Fruit fly (Drosophila melanogaster) whole organism, embryonic: ENCODE measurements around the gene ftz-f1.

Experiments
- Awh ChIP-seq: fragments of 200-800 bp; sonication (Bioruptor generic); IDR thresholded peaks from 2 replicates; pipeline ENCODE4, ENCODE4 v1.3.6; 2022; ENCODE audit warnings: missing biosample characterization, missing genetic modification characterization
- BtbVII ChIP-seq: fragments of 200-800 bp; sonication (Bioruptor generic); optimal IDR thresholded peaks from 3 replicates; lab custom pipeline; 2017; ENCODE audit warnings: missing biosample characterization, mild to moderate bottlenecking, missing genetic modification characterization
- CG10274 ChIP-seq: fragments of 200-800 bp; sonication (Bioruptor generic); optimal IDR thresholded peaks from 3 replicates; lab custom pipeline; 2017; ENCODE audit warnings: missing biosample characterization, mild to moderate bottlenecking, missing genetic modification characterization
- CG10565 ChIP-seq: fragments of 200-800 bp; sonication (Bioruptor generic); optimal IDR thresholded peaks from 3 replicates; lab custom pipeline; 2016; ENCODE audit warnings: missing biosample characterization, mild to moderate bottlenecking, missing genetic modification characterization
- CG12071 ChIP-seq: fragments of 200-800 bp; sonication (Bioruptor generic); optimal IDR thresholded peaks from 3 replicates; lab custom pipeline; 2018; ENCODE audit warnings: missing biosample characterization, mild to moderate bottlenecking, missing genetic modification characterization
- CG12769 ChIP-seq: fragments of 200-800 bp; sonication (Bioruptor generic); optimal IDR thresholded peaks from 2 replicates; lab custom pipeline; 2019; ENCODE audit warnings: missing biosample characterization, mild to moderate bottlenecking, missing genetic modification characterization, moderate library complexity
- CG13894 ChIP-seq: fragments of 200-800 bp; sonication (Bioruptor generic); optimal IDR thresholded peaks from 3 replicates; lab custom pipeline; 2018; ENCODE audit warnings: missing biosample characterization, mild to moderate bottlenecking, missing genetic modification characterization, moderate library complexity
- CG17385 ChIP-seq: fragments of 200-800 bp; sonication (Bioruptor generic); optimal IDR thresholded peaks from 3 replicates; lab custom pipeline; 2018; ENCODE audit warnings: missing biosample characterization, mild to moderate bottlenecking, missing genetic modification characterization
- CG17568 ChIP-seq: fragments of 200-800 bp; sonication (Bioruptor generic); optimal IDR thresholded peaks from 2 replicates; lab custom pipeline; 2018; ENCODE audit warnings: missing biosample characterization, mild to moderate bottlenecking, missing genetic modification characterization, moderate library complexity
- CG18764 ChIP-seq: fragments of 200-800 bp; sonication (Bioruptor generic); optimal IDR thresholded peaks from 3 replicates; lab custom pipeline; 2016; ENCODE audit warnings: missing biosample characterization, missing genetic modification characterization
- CG2116 ChIP-seq: fragments of 200-800 bp; sonication (Bioruptor generic); optimal IDR thresholded peaks from 3 replicates; lab custom pipeline; 2018; ENCODE audit warnings: missing biosample characterization, mild to moderate bottlenecking, missing genetic modification characterization
- CG31224 ChIP-seq: fragments of 200-800 bp; sonication (Bioruptor generic); IDR thresholded peaks from 2 replicates; pipeline ENCODE4 v1.3.6; 2022; ENCODE audit warnings: missing biosample characterization, missing genetic modification characterization
- CG32772 ChIP-seq: fragments of 200-800 bp; sonication (Bioruptor generic); IDR thresholded peaks from 2 replicates; pipeline ENCODE4 v1.3.6; 2022; ENCODE audit warnings: missing biosample characterization, missing genetic modification characterization
- CG3281 ChIP-seq: fragments of 200-800 bp; sonication (Bioruptor generic); optimal IDR thresholded peaks from 3 replicates; lab custom pipeline; 2017; ENCODE audit warnings: missing biosample characterization, mild to moderate bottlenecking, missing genetic modification characterization
- CG34422 ChIP-seq: fragments of 200-800 bp; sonication (Bioruptor generic); IDR thresholded peaks from 3 replicates; pipeline ENCODE4 v1.3.6; 2022; ENCODE audit warnings: missing biosample characterization, missing genetic modification characterization
- CG7839 ChIP-seq: fragments of 200-800 bp; sonication (Bioruptor generic); optimal IDR thresholded peaks from 3 replicates; lab custom pipeline; 2018; ENCODE audit warnings: missing biosample characterization, mild to moderate bottlenecking, missing genetic modification characterization, moderate library complexity
- CG7987 ChIP-seq: fragments of 200-800 bp; sonication (Bioruptor generic); optimal IDR thresholded peaks from 2 replicates; lab custom pipeline; 2018; ENCODE audit warnings: missing biosample characterization, mild to moderate bottlenecking, missing genetic modification characterization, moderate library complexity
- CG8281 ChIP-seq: fragments of 200-800 bp; sonication (Bioruptor generic); optimal IDR thresholded peaks from 2 replicates; lab custom pipeline; 2018; ENCODE audit warnings: missing biosample characterization, mild to moderate bottlenecking, missing genetic modification characterization, moderate library complexity
- CG9817 ChIP-seq: fragments of 200-800 bp; sonication (Bioruptor generic); optimal IDR thresholded peaks from 2 replicates; lab custom pipeline; 2018; ENCODE audit warnings: missing biosample characterization, mild to moderate bottlenecking, missing genetic modification characterization, moderate library complexity
- CrebB ChIP-seq: fragments of 200-800 bp; sonication (Bioruptor generic); optimal IDR thresholded peaks from 3 replicates; lab custom pipeline; 2018; ENCODE audit warnings: missing biosample characterization, mild to moderate bottlenecking, missing genetic modification characterization
- Side ChIP-seq: fragments of 200-800 bp; sonication (Bioruptor generic); optimal IDR thresholded peaks from 2 replicates; lab custom pipeline; 2016; ENCODE audit warnings: missing biosample characterization, missing genetic modification characterization
- Spps ChIP-seq: fragments of 200-800 bp; sonication (Bioruptor generic); optimal IDR thresholded peaks from 2 replicates; lab custom pipeline; 2018; ENCODE audit warnings: missing biosample characterization, mild to moderate bottlenecking, missing genetic modification characterization
- Sry-β ChIP-seq: fragments of 200-800 bp; sonication (Bioruptor generic); optimal IDR thresholded peaks from 2 replicates; lab custom pipeline; 2018; ENCODE audit warnings: missing biosample characterization, mild to moderate bottlenecking, missing genetic modification characterization, moderate library complexity
- ara ChIP-seq: fragments of 200-800 bp; sonication (Bioruptor generic); IDR thresholded peaks from 2 replicates; pipeline ENCODE4 v1.3.6; 2022; ENCODE audit warnings: missing biosample characterization, missing genetic modification characterization
- dimm ChIP-seq: fragments of 200-800 bp; sonication (Bioruptor generic); IDR thresholded peaks from 2 replicates; pipeline ENCODE4 v1.3.6; 2022; ENCODE audit warnings: missing biosample characterization, missing genetic modification characterization
- dm ChIP-seq: fragments of 200-800 bp; sonication (Bioruptor generic); optimal IDR thresholded peaks from 3 replicates; lab custom pipeline; 2016; ENCODE audit warnings: missing biosample characterization, missing genetic modification characterization
- eve ChIP-seq, 2 experiments: fragments of >200 bp; optimal IDR thresholded peaks; 2 replicates each; lab custom pipeline; 2017; ENCODE audit warnings: missing biosample characterization in 2 of 2, missing genetic modification characterization in 2 of 2
- eyg ChIP-seq: fragments of 200-800 bp; sonication (Bioruptor generic); optimal IDR thresholded peaks from 3 replicates; lab custom pipeline; 2016; ENCODE audit warnings: missing biosample characterization, missing genetic modification characterization
- gem ChIP-seq: fragments of 200-800 bp; sonication (Bioruptor generic); optimal IDR thresholded peaks from 2 replicates; lab custom pipeline; 2019; ENCODE audit warnings: missing biosample characterization, mild to moderate bottlenecking, missing genetic modification characterization, moderate library complexity
- hkb ChIP-seq, 2 experiments: fragments of 200-800 bp in 1 of 2; fragments of >200 bp in 1 of 2; sonication (Bioruptor generic) in 1 of 2; IDR thresholded peaks in 1 of 2; optimal IDR thresholded peaks in 1 of 2; 2 replicates each; pipeline versions ENCODE4 v1.3.6 to Lab custom; 2017 to 2022; ENCODE audit warnings: missing biosample characterization in 1 of 2, missing genetic modification characterization in 1 of 2
- insv ChIP-seq, 2 experiments: fragments of 200-800 bp; sonication (Bioruptor generic); optimal IDR thresholded peaks; 3 replicates each; lab custom pipeline; 2016 to 2018; ENCODE audit warnings: missing biosample characterization in 2 of 2, missing genetic modification characterization in 2 of 2
- inv ChIP-seq: fragments of 200-800 bp; sonication (Bioruptor generic); IDR thresholded peaks from 2 replicates; pipeline ENCODE4 v1.3.6; 2022; ENCODE audit warnings: missing biosample characterization, missing genetic modification characterization; ENCODE audit not compliant: partially characterized antibody
- lab ChIP-seq: fragments of 200-800 bp; sonication (Bioruptor generic); optimal IDR thresholded peaks from 3 replicates; lab custom pipeline; 2017; ENCODE audit warnings: missing biosample characterization, missing genetic modification characterization, mild to moderate bottlenecking, moderate library complexity, missing genetic modification reagents
- lmd ChIP-seq: fragments of 200-800 bp; sonication (Bioruptor generic); IDR thresholded peaks from 2 replicates; pipeline ENCODE4 v1.3.6; 2022; ENCODE audit warnings: missing biosample characterization, missing genetic modification characterization
- nmo ChIP-seq: fragments of 200-800 bp; sonication (Bioruptor generic); optimal IDR thresholded peaks from 2 replicates; lab custom pipeline; 2018; ENCODE audit warnings: missing biosample characterization, mild to moderate bottlenecking, missing genetic modification characterization, moderate library complexity
- oc ChIP-seq: fragments of 200-800 bp; sonication (Bioruptor generic); optimal IDR thresholded peaks from 2 replicates; lab custom pipeline; 2018; ENCODE audit warnings: missing biosample characterization, mild to moderate bottlenecking, missing genetic modification characterization, moderate library complexity
- onecut ChIP-seq: fragments of 200-800 bp; sonication (Bioruptor generic); IDR thresholded peaks from 2 replicates; pipeline ENCODE4 v1.3.6; 2022; ENCODE audit warnings: missing biosample characterization, missing genetic modification characterization
- pita ChIP-seq: fragments of 200-800 bp; sonication (Bioruptor generic); optimal IDR thresholded peaks from 2 replicates; lab custom pipeline; 2017; ENCODE audit warnings: missing biosample characterization, mild to moderate bottlenecking, missing genetic modification characterization
- rib ChIP-seq: fragments of 200-800 bp; sonication (Bioruptor generic); IDR thresholded peaks from 2 replicates; pipeline ENCODE4 v1.3.6; 2022; ENCODE audit warnings: missing biosample characterization, missing genetic modification characterization
- sima ChIP-seq: fragments of 200-800 bp; sonication (Bioruptor generic); optimal IDR thresholded peaks from 2 replicates; lab custom pipeline; 2016; ENCODE audit warnings: missing biosample characterization, missing genetic modification characterization
- slbo ChIP-seq: fragments of 200-800 bp; sonication (Bioruptor generic); IDR thresholded peaks from 2 replicates; pipeline ENCODE4 v1.3.6; 2022; ENCODE audit warnings: missing biosample characterization, missing genetic modification characterization
- vnd ChIP-seq: fragments of 200-800 bp; sonication (Bioruptor generic); IDR thresholded peaks from 3 replicates; pipeline ENCODE4 v1.3.6; 2022; ENCODE audit warnings: missing biosample characterization, missing genetic modification characterization; ENCODE audit not compliant: partially characterized antibody
- zfh2 ChIP-seq: fragments of 200-800 bp; sonication (Bioruptor generic); optimal IDR thresholded peaks from 2 replicates; lab custom pipeline; 2016; ENCODE audit warnings: missing biosample characterization, missing genetic modification characterization

Gene ftz-f1

DNA sequence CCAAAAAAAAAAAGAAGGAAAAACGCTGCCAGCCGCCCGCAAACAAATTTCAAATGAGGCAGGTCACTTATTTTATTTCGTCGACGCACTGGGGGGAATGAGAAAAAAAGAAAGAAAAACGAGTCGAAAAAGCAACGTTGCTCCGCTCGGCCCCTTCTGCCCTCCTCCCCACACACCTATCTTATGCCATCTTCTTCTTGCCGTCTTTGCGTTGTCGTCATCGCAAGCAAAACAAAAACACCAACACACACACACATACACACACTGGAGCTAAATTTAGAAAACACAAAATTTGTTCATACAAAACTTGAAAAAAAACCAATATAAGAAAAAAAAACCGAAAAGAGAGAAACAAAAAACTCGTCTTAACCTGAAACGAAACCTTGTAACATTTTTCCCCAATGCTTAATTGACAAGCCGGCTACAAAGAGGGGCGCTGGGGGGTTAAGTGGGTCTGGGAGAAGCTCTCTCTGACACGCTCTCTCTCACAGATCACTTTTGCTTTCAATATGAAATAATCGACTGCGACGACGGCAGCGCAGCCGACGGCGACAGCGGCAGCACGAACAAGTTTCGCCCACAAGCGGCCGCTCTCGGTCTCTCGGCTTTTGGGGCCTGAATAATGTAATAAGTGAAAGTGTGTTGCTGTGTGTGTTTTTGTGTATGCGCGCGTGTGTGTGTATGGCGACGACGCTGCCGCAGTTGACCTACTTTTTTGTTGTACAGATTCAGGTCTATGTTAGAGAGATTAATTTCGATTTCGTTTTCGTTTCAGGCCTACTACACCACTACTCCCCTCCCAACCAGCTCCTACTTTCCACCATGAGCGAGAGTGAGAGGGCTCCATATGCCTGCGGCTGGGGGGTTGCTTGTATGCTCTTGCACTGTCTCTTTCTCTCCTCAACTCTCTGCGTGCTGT, 29.8 kb downstream of the ftz-f1 start (continued):
- peak; percentile 22; the same call in 1 of the 2 replicates for TF ChIP-seq Awh (GFP tag; lab: Robert Waterston, UW)
- peak; percentile 6 for TF ChIP-seq dm (GFP tag; lab: Kevin White, UChicago)
- TF ChIP-seq oc (tag; lab: Kevin White, UChicago), result peak; percentile 73
- peak; percentile 14 for TF ChIP-seq BtbVII (GFP tag; lab: Kevin White, UChicago)
- no peak for TF ChIP-seq sima
- peak; percentile 89 for TF ChIP-seq CG17385 (GFP tag; lab: Kevin White, UChicago)
- peak; percentile 55; the same call in 1 of the 2 replicates for TF ChIP-seq CG32772
- TF ChIP-seq CrebB (tag; lab: Kevin White, UChicago), result peak; percentile 15
- no peak for TF ChIP-seq pita (GFP tag; lab: Kevin White, UChicago)
- TF ChIP-seq CG2116, result no peak
- TF ChIP-seq CG17568, result no peak
- TF ChIP-seq rib (GFP tag; lab: Robert Waterston, UW), result peak; percentile 38; the same call in 1 of the 2 replicates
- TF ChIP-seq CG34422 (GFP tag; lab: Robert Waterston, UW), result peak; percentile 36; the same call in 1 of the 3 replicates
- TF ChIP-seq Spps (tag; lab: Kevin White, UChicago), result peak; percentile 46
- no peak for TF ChIP-seq zfh2
- TF ChIP-seq nmo (GFP tag; lab: Kevin White, UChicago), result peak; percentile 37
- peak; percentile 34 for TF ChIP-seq Sry-β (GFP tag; lab: Kevin White, UChicago)
- TF ChIP-seq insv (GFP tag; optimal IDR thresholded peaks at IDR 0.05; lab: Kevin White, UChicago), result no peak
- TF ChIP-seq CG12769, result peak; percentile 95
- peak; percentile 33 for TF ChIP-seq lab
- no peak for TF ChIP-seq gem (tag; lab: Kevin White, UChicago)
- TF ChIP-seq slbo, result peak; percentile 47
- no peak for TF ChIP-seq hkb (optimal IDR thresholded peaks at IDR 0.05; lab: Kevin White, UChicago)
- TF ChIP-seq hkb (GFP tag; IDR thresholded peaks at IDR 0.05; lab: Robert Waterston, UW), result 0 out of 2 replicates have a peak, but pooled peaks have one; percentile 12
- TF ChIP-seq dimm (GFP tag; lab: Robert Waterston, UW), result no peak
- TF ChIP-seq, all 482 proteins: peak for 121

DNA sequence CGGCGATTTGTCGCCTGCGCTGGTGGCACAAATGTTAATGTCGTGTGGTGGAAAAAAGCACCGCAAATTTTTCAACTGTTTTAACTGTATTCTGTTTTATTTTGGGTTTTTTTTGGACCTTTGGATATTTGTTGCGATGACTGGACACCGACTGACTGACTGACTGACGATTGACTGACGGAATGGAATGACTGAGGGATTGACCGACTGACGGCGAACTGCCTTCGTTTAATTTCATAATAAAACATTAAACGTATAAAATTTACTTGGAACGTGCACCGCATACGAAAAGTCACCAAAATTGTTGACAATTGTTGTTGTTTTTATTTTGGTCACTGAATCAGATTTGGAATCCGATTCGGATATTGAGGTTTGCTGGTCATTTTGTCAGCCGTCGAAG, 31.3 kb downstream of the ftz-f1 start:
- TF ChIP-seq CG8281 (tag; lab: Kevin White, UChicago), result peak; percentile 98
- no peak for TF ChIP-seq eyg (GFP tag; lab: Kevin White, UChicago)
- TF ChIP-seq vnd (GFP tag; lab: Robert Waterston, UW), result 0 out of 3 replicates have a peak, but pooled peaks have one; percentile 21
- no peak for TF ChIP-seq lmd (GFP tag; lab: Robert Waterston, UW)

DNA sequence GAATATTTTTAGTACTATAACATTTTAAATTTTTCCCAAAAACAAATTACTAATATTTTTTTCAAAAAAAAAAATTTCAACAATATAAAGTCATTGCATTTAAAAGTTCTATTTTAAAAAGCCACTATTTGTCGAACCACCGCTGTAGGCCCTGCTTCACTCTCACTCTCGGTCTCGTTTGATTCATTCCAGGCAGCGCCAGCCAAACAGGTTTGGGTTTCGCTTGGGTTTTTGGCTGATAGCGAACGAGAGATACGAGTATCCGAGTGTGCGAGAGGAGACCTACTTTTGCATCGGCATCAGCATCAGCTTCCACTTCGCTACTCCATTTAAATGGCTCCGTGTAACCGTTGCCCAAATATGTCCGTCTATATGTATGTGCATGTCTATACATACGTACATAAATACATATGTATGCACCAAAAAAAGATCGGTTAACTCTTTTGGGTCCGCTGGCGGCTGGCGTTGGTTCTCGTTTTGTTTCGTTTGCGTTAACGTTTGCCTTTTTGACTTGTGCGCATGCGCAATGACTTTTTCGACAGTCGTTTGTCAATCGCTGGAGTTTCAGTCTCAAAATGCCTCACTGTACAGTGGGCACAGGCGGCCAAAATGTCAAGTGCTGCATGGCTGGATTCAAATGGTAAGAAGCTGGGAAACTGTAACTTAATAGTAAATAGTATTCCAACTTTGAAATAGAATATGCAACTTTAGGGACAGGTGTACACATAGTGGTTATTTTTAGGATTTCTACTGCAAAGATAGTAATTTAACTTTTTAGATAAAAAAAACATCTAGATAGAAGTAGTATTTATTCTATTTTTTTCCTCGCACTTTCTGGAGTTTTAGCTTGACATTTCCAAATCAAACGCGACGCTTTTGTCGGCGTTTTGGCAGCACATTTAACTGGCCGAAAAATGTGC, 32.1 kb downstream of the ftz-f1 start:
- TF ChIP-seq CG10274 (GFP tag; lab: Kevin White, UChicago), result peak; percentile 29
- peak; percentile 73 for TF ChIP-seq CG3281 (GFP tag; lab: Kevin White, UChicago)
- peak in 1 of 2 experiments; percentile 88 for TF ChIP-seq eve (GFP tag; optimal IDR thresholded peaks at IDR 0.05; lab: Kevin White, UChicago)
- TF ChIP-seq inv (GFP tag; lab: Robert Waterston, UW), result 0 out of 2 replicates have a peak, but pooled peaks have one; percentile 7
- TF ChIP-seq ara (GFP tag; lab: Robert Waterston, UW), result 0 out of 2 replicates have a peak, but pooled peaks have one; percentile 34
- TF ChIP-seq CG31224 (GFP tag; lab: Robert Waterston, UW), result peak; percentile 37; the same call in 1 of the 2 replicates
- peak; percentile 36 for TF ChIP-seq CG12071 (GFP tag; lab: Kevin White, UChicago)
- TF ChIP-seq CG13894 (tag; lab: Kevin White, UChicago), result no peak
- TF ChIP-seq CG7839, result peak; percentile 85
- TF ChIP-seq CG10565, result no peak
- TF ChIP-seq CG9817 (tag; lab: Kevin White, UChicago), result peak; percentile 64
- peak; percentile 63 for TF ChIP-seq onecut (GFP tag; lab: Robert Waterston, UW)
- peak; percentile 6 for TF ChIP-seq CG18764
- TF ChIP-seq CG7987 (GFP tag; lab: Kevin White, UChicago), result no peak
- TF ChIP-seq CG17568, result peak; percentile 70
- peak; percentile 40 for TF ChIP-seq Side (GFP tag; lab: Kevin White, UChicago)
